Worm (Caenorhabditis elegans) whole organism, late embryonic: ENCODE data around the gene ZK822.9.
A peak's percentile ranks its signal among the peaks of the same experiment; 100 is the strongest.

Experiments
- C08G9.2 ChIP-seq: sonication (generic microtip); optimal IDR thresholded peaks from 2 replicates; lab custom pipeline; 2016; ENCODE audit warnings: mild to moderate bottlenecking, missing genetic modification characterization, moderate library complexity, missing compliant biosample characterization
- C38D4.7 ChIP-seq: fragments of 200-800 bp; sonication (Bioruptor generic); optimal IDR thresholded peaks from 2 replicates; lab custom pipeline; 2018; ENCODE audit warnings: mild to moderate bottlenecking, missing genetic modification characterization, moderate library complexity, missing compliant biosample characterization
- F13H6.1 ChIP-seq: sonication (generic microtip); optimal IDR thresholded peaks from 2 replicates; lab custom pipeline; 2016; ENCODE audit warnings: missing genetic modification characterization, missing compliant biosample characterization
- K02D7.2 ChIP-seq: sonication (generic microtip); optimal IDR thresholded peaks from 2 replicates; lab custom pipeline; 2017; ENCODE audit warnings: mild to moderate bottlenecking, missing genetic modification characterization, missing compliant biosample characterization
- K09A11.1 ChIP-seq: sonication (generic microtip); optimal IDR thresholded peaks from 2 replicates; lab custom pipeline; 2017; ENCODE audit warnings: antibody characterized with exemption, mild to moderate bottlenecking, missing genetic modification characterization, missing compliant biosample characterization; ENCODE audit not compliant: insufficient read depth
- Y22D7AL.16 ChIP-seq: sonication (generic microtip); optimal IDR thresholded peaks from 2 replicates; lab custom pipeline; 2016; ENCODE audit warnings: missing genetic modification characterization, missing compliant biosample characterization
- ceh-18 ChIP-seq: sonication (generic microtip); optimal IDR thresholded peaks from 2 replicates; lab custom pipeline; 2016; ENCODE audit warnings: missing genetic modification characterization, missing compliant biosample characterization
- ceh-2 ChIP-seq: sonication (generic microtip); optimal IDR thresholded peaks from 2 replicates; lab custom pipeline; 2016; ENCODE audit warnings: missing genotype, missing genetic modification characterization, missing compliant biosample characterization
- ceh-22 ChIP-seq: sonication (generic microtip); optimal IDR thresholded peaks from 2 replicates; lab custom pipeline; 2017; ENCODE audit warnings: missing biosample characterization, missing genetic modification characterization
- ceh-24 ChIP-seq: sonication (generic microtip); optimal IDR thresholded peaks from 2 replicates; lab custom pipeline; 2016; ENCODE audit warnings: mild to moderate bottlenecking, missing genetic modification characterization, missing compliant biosample characterization
- ceh-6 ChIP-seq: fragments of 200-800 bp; sonication (Bioruptor generic); optimal IDR thresholded peaks from 2 replicates; lab custom pipeline; 2018; ENCODE audit warnings: mild to moderate bottlenecking, missing genetic modification characterization, missing compliant biosample characterization
- che-1 ChIP-seq: sonication (generic microtip); optimal IDR thresholded peaks from 2 replicates; lab custom pipeline; 2016; ENCODE audit warnings: mild to moderate bottlenecking, missing genetic modification characterization, missing compliant biosample characterization
- elt-4 ChIP-seq: sonication (generic microtip); optimal IDR thresholded peaks from 2 replicates; lab custom pipeline; 2016; ENCODE audit warnings: missing genetic modification characterization, missing compliant biosample characterization
- ets-4 ChIP-seq: sonication (generic microtip); optimal IDR thresholded peaks from 2 replicates; lab custom pipeline; 2016; ENCODE audit warnings: missing genetic modification characterization, missing compliant biosample characterization
- eyg-1 ChIP-seq: sonication (generic microtip); optimal IDR thresholded peaks from 2 replicates; lab custom pipeline; 2016; ENCODE audit warnings: missing genotype, missing genetic modification characterization, missing compliant biosample characterization
- fkh-10 ChIP-seq: fragments of 150-350 bp; optimal IDR thresholded peaks from 2 replicates; lab custom pipeline; 2014; ENCODE audit warnings: missing biosample characterization, missing genetic modification reagents, missing genetic modification characterization
- gmeb-2 ChIP-seq: sonication (generic microtip); optimal IDR thresholded peaks from 2 replicates; lab custom pipeline; 2016; ENCODE audit warnings: missing genetic modification characterization, inconsistent platforms, missing compliant biosample characterization
- hlh-15 ChIP-seq: sonication (generic microtip); optimal IDR thresholded peaks from 2 replicates; lab custom pipeline; 2016; ENCODE audit warnings: missing genetic modification characterization, missing compliant biosample characterization
- hlh-30 ChIP-seq: sonication (generic microtip); optimal IDR thresholded peaks from 2 replicates; lab custom pipeline; 2017; ENCODE audit warnings: antibody characterized with exemption, missing genetic modification characterization, missing compliant biosample characterization; ENCODE audit not compliant: insufficient read depth
- hlh-8 ChIP-seq: sonication (generic microtip); optimal IDR thresholded peaks from 2 replicates; lab custom pipeline; 2016; ENCODE audit warnings: missing genotype, missing genetic modification characterization, missing compliant biosample characterization
- mec-3 ChIP-seq: sonication (generic microtip); optimal IDR thresholded peaks from 2 replicates; lab custom pipeline; 2016; ENCODE audit warnings: borderline replicate concordance, missing genetic modification characterization, missing compliant biosample characterization
- nfya-1 ChIP-seq: sonication (generic microtip); optimal IDR thresholded peaks from 2 replicates; lab custom pipeline; 2017; ENCODE audit warnings: missing genetic modification characterization, mild to moderate bottlenecking, missing compliant biosample characterization, antibody characterized with exemption, moderate library complexity
- nhr-232 ChIP-seq: sonication (generic microtip); optimal IDR thresholded peaks from 2 replicates; lab custom pipeline; 2016; ENCODE audit warnings: missing genetic modification characterization, missing compliant biosample characterization
- npax-4 ChIP-seq: sonication (generic microtip); optimal IDR thresholded peaks from 2 replicates; lab custom pipeline; 2016; ENCODE audit warnings: missing genetic modification characterization, missing compliant biosample characterization
- pag-3 ChIP-seq: sonication (generic microtip); optimal IDR thresholded peaks from 2 replicates; lab custom pipeline; 2016; ENCODE audit warnings: missing compliant biosample characterization, missing genetic modification characterization, borderline replicate concordance
- pax-1 ChIP-seq: fragments of 150-350 bp; optimal IDR thresholded peaks from 2 replicates; lab custom pipeline; 2014; ENCODE audit warnings: missing biosample characterization, missing genetic modification characterization
- pha-4 ChIP-seq: fragments of 150-350 bp; optimal IDR thresholded peaks from 2 replicates; lab custom pipeline; 2018; ENCODE audit warnings: missing biosample characterization, missing genetic modification reagents, missing genetic modification characterization
- pqm-1 ChIP-seq: sonication (generic microtip); optimal IDR thresholded peaks from 2 replicates; lab custom pipeline; 2016; ENCODE audit warnings: missing genetic modification characterization, missing compliant biosample characterization
- pros-1 ChIP-seq: fragments of 150-350 bp; optimal IDR thresholded peaks from 2 replicates; lab custom pipeline; 2014; ENCODE audit warnings: missing biosample characterization, missing genetic modification reagents, missing genetic modification characterization
- sox-4 ChIP-seq: sonication (generic microtip); optimal IDR thresholded peaks from 2 replicates; lab custom pipeline; 2017; ENCODE audit warnings: mild to moderate bottlenecking, missing genetic modification characterization, inconsistent platforms, missing compliant biosample characterization
- syd-9 ChIP-seq: sonication (generic microtip); optimal IDR thresholded peaks from 2 replicates; lab custom pipeline; 2016; ENCODE audit warnings: mild to moderate bottlenecking, missing genetic modification characterization, moderate library complexity, missing compliant biosample characterization
- tbx-2 ChIP-seq: sonication (generic microtip); optimal IDR thresholded peaks from 2 replicates; lab custom pipeline; 2016; ENCODE audit warnings: missing genetic modification characterization, missing compliant biosample characterization
- tbx-7 ChIP-seq: sonication (generic microtip); optimal IDR thresholded peaks from 2 replicates; lab custom pipeline; 2016; ENCODE audit warnings: missing genotype, missing genetic modification characterization, missing compliant biosample characterization
- unc-55 ChIP-seq: sonication (generic microtip); optimal IDR thresholded peaks from 2 replicates; lab custom pipeline; 2017; ENCODE audit warnings: missing biosample characterization, missing genetic modification reagents, missing genetic modification characterization
- zip-5 ChIP-seq: sonication (generic microtip); optimal IDR thresholded peaks from 2 replicates; lab custom pipeline; 2016; ENCODE audit warnings: missing genetic modification characterization, missing compliant biosample characterization
- ztf-16 ChIP-seq: sonication (generic microtip); optimal IDR thresholded peaks from 2 replicates; lab custom pipeline; 2017; ENCODE audit warnings: missing genetic modification characterization, missing compliant biosample characterization

The ZK822.9 gene

ce11 chrIV:11950270-11950669, 34.5 kb downstream of the ZK822.9 start, which contains the start of gene tbx-36:
TSS of gene tbx-36 (plus strand) at chrIV:11950570.
- no peak for TF ChIP-seq Y22D7AL.16 (tag; lab: Kevin White, UChicago)
- no peak for TF ChIP-seq hlh-8 (tag; lab: Kevin White, UChicago)
- TF ChIP-seq K02D7.2 (tag; lab: Kevin White, UChicago), result no peak
- no peak for TF ChIP-seq ceh-6
- no peak for TF ChIP-seq fkh-10 (GFP tag; lab: Kevin White, UChicago)
- TF ChIP-seq unc-55 (GFP tag; lab: Kevin White, UChicago), result no peak
- TF ChIP-seq pha-4 (tag; lab: Kevin White, UChicago), result no peak
- no peak for TF ChIP-seq npax-4
- TF ChIP-seq ztf-16 (tag; lab: Kevin White, UChicago), result no peak
- TF ChIP-seq tbx-2, result no peak
- no peak for TF ChIP-seq ceh-22
- TF ChIP-seq gmeb-2 (tag; lab: Kevin White, UChicago), result no peak
- no peak for TF ChIP-seq nhr-232
- no peak for TF ChIP-seq C38D4.7 (GFP tag; lab: Kevin White, UChicago)
- no peak for TF ChIP-seq sox-4 (tag; lab: Kevin White, UChicago)
- no peak for TF ChIP-seq pros-1 (tag; lab: Kevin White, UChicago)
- no peak for TF ChIP-seq K09A11.1 (tag; lab: Kevin White, UChicago)
- no peak for TF ChIP-seq hlh-15
- TF ChIP-seq che-1 (tag; lab: Kevin White, UChicago), result no peak
- no peak for TF ChIP-seq nfya-1 (tag; lab: Kevin White, UChicago)

- TF ChIP-seq ceh-2 (tag; lab: Kevin White, UChicago) (no peak), ceh-18 (tag; lab: Kevin White, UChicago) (peak; percentile 10)
- TF ChIP-seq, all 69 proteins: peak for 1
Observed at ce11 chrIV:11952612-11953299, 37.0 kb downstream of the ZK822.9 start, which contains the start of gene gdh-1. TSS of gene gdh-1 (plus strand) at chrIV:11953249.

- no peak for TF ChIP-seq zip-5
- TF ChIP-seq pax-1 (tag; lab: Kevin White, UChicago), result no peak
- TF ChIP-seq ceh-6, result no peak
- no peak for TF ChIP-seq npax-4
- no peak for TF ChIP-seq syd-9 (tag; lab: Kevin White, UChicago)
- no peak for TF ChIP-seq elt-4 (tag; lab: Kevin White, UChicago)
- TF ChIP-seq tbx-7 (tag; lab: Kevin White, UChicago), result no peak
- TF ChIP-seq C08G9.2 (tag; lab: Kevin White, UChicago), result no peak
- TF ChIP-seq pag-3 (tag; lab: Kevin White, UChicago), result no peak
- TF ChIP-seq ets-4 (tag; lab: Kevin White, UChicago), result no peak
- TF ChIP-seq ceh-24 (tag; lab: Kevin White, UChicago), result no peak
- no peak for TF ChIP-seq eyg-1 (tag; lab: Kevin White, UChicago)
- TF ChIP-seq mec-3 (tag; lab: Kevin White, UChicago), result no peak
- no peak for TF ChIP-seq hlh-15
- TF ChIP-seq K09A11.1 (tag; lab: Kevin White, UChicago), result no peak
- no peak for TF ChIP-seq ztf-16 (tag; lab: Kevin White, UChicago)
- TF ChIP-seq, all 69 proteins: peak for 0
Observed at ce11 chrIV:11955592-11955991, 39.8 kb downstream of the ZK822.9 start.

ce11 chrIV:11956387-11956786, 40.6 kb downstream of the ZK822.9 start:
- peak; percentile 68 for TF ChIP-seq hlh-30
- TF ChIP-seq pqm-1, result peak; percentile 50
- TF ChIP-seq F13H6.1 (tag; lab: Kevin White, UChicago), result no peak
- peak; percentile 37 for TF ChIP-seq unc-55 (GFP tag; lab: Kevin White, UChicago)
- peak; percentile 85 for TF ChIP-seq ceh-18 (tag; lab: Kevin White, UChicago)
- TF ChIP-seq, all 69 proteins: peak for 4
